Worm (Caenorhabditis elegans): Measurements from ENCODE around the gene B0554.7.

ce11 chrV:468460-468859 is 27.6 kb upstream of the B0554.7 start, which contains the start of gene srbc-57:
- TF ChIP-seq ceh-24 (tag; optimal IDR thresholded peaks at IDR 0.05): no peak
- TF ChIP-seq ttx-3 (tag; optimal IDR thresholded peaks at IDR 0.05): no peak
- TF ChIP-seq unc-55 (GFP tag; optimal IDR thresholded peaks at IDR 0.05): no peak
- TF ChIP-seq hlh-30 (tag; optimal IDR thresholded peaks at IDR 0.05; ENCODE audit: insufficient read depth): no peak
- no peak for TF ChIP-seq ama-1 (optimal IDR thresholded peaks at IDR 0.05)
- TF ChIP-seq nfya-1 (tag; optimal IDR thresholded peaks at IDR 0.05): no peak
